Worm (Caenorhabditis elegans): ENCODE measurements around the gene nlp-51.

Gene nlp-51

ce11 chrII:11307332-11307731, 12.2 kb downstream of the nlp-51 start:
- TF ChIP-seq nhr-85 (tag) (peak; percentile 77), lin-39 (tag; optimal IDR thresholded peaks at IDR 0.05) (no peak), elt-3 (tag; optimal IDR thresholded peaks at IDR 0.05) (peak in 1 of 6 experiments; percentile 39), lin-14 (GFP tag; optimal IDR thresholded peaks at IDR 0.05) (peak; percentile 29), blmp-1 (tag; optimal IDR thresholded peaks at IDR 0.05) (peak; percentile 94), mdl-1 (tag; optimal IDR thresholded peaks at IDR 0.05) (peak in 1 of 2 experiments; percentile 10), nhr-19 (GFP tag; conservative IDR thresholded peaks at IDR 0.05) (no peak), fkh-4 (tag; optimal IDR thresholded peaks at IDR 0.05; ENCODE audit: borderline replicate concordance) (no peak), lin-35 (GFP tag; optimal IDR thresholded peaks at IDR 0.05) (peak in 1 of 2 experiments; percentile 43), vab-15 (tag; optimal IDR thresholded peaks at IDR 0.05) (no peak), efl-1 (optimal IDR thresholded peaks at IDR 0.05) (no peak), efl-1 (GFP tag; optimal IDR thresholded peaks at IDR 0.05 in 1 of 2) (peak in 1 of 2 experiments; percentile 73)

ce11 chrII:11305627-11306449, 13.7 kb downstream of the nlp-51 start, which contains the start of gene rsf-1:
TSS of gene rsf-1 (plus strand) at chrII:11306399.
- no peak for TF ChIP-seq ets-5 (GFP tag; IDR thresholded peaks at IDR 0.05)
- TF ChIP-seq nhr-11 (tag; optimal IDR thresholded peaks at IDR 0.05): no peak
- peak; percentile 43 to 58 for TF ChIP-seq efl-1 (optimal IDR thresholded peaks at IDR 0.05)
- TF ChIP-seq efl-1 (GFP tag; optimal IDR thresholded peaks at IDR 0.05 in 1 of 2): peak in 1 of 2 experiments; percentile 89
- no peak for TF ChIP-seq tlp-1 (tag; optimal IDR thresholded peaks at IDR 0.05)
- TF ChIP-seq elt-2 (tag; optimal IDR thresholded peaks at IDR 0.05): no peak
- peak; percentile 24 for TF ChIP-seq nhr-47 (tag; optimal IDR thresholded peaks at IDR 0.05)
- peak; percentile 10 for TF ChIP-seq nhr-20 (tag; optimal IDR thresholded peaks at IDR 0.05)
- TF ChIP-seq nhr-71 (tag; optimal IDR thresholded peaks at IDR 0.05): peak; percentile 3
- TF ChIP-seq fkh-10 (GFP tag; optimal IDR thresholded peaks at IDR 0.05): no peak
- peak in 1 of 2 experiments; percentile 25 for TF ChIP-seq lsy-2 (tag; optimal IDR thresholded peaks at IDR 0.05)
- TF ChIP-seq fos-1 (tag; optimal IDR thresholded peaks at IDR 0.05): no peak
- no peak for TF ChIP-seq lin-15B (tag; optimal IDR thresholded peaks at IDR 0.05)
- TF ChIP-seq nhr-28 (tag; optimal IDR thresholded peaks at IDR 0.05): no peak
- TF ChIP-seq aly-2 (tag; optimal IDR thresholded peaks at IDR 0.05): no peak
- TF ChIP-seq F16B12.6 (tag; optimal IDR thresholded peaks at IDR 0.05): no peak
- peak; percentile 0 to 9 for TF ChIP-seq lin-35 (GFP tag; optimal IDR thresholded peaks at IDR 0.05)
- no peak for TF ChIP-seq egl-27 (tag; optimal IDR thresholded peaks at IDR 0.05)
- TF ChIP-seq ceh-82 (tag; optimal IDR thresholded peaks at IDR 0.05): peak in 1 of 3 experiments; percentile 21
- peak; percentile 13; the same call in 1 of the 2 replicates for TF ChIP-seq ceh-88 (GFP tag; IDR thresholded peaks at IDR 0.05)
- peak; percentile 57 for TF ChIP-seq lin-14 (GFP tag; optimal IDR thresholded peaks at IDR 0.05)
- TF ChIP-seq snu-23 (GFP tag; optimal IDR thresholded peaks at IDR 0.05): peak; percentile 14
- no peak for TF ChIP-seq nhr-76 (tag; optimal IDR thresholded peaks at IDR 0.05)
- TF ChIP-seq tbx-2 (tag; optimal IDR thresholded peaks at IDR 0.05): peak; percentile 15
- no peak for TF ChIP-seq lir-3 (tag; optimal IDR thresholded peaks at IDR 0.05; ENCODE audit: poor library complexity)
- no peak for TF ChIP-seq ceh-8 (GFP tag; optimal IDR thresholded peaks at IDR 0.05)
- peak in 1 of 3 experiments; percentile 4 for TF ChIP-seq dpl-1 (GFP tag; optimal IDR thresholded peaks at IDR 0.05)
- no peak for TF ChIP-seq C34B4.2 (tag; optimal IDR thresholded peaks at IDR 0.05)
- no peak for TF ChIP-seq vab-15 (tag; optimal IDR thresholded peaks at IDR 0.05)
- no peak for TF ChIP-seq nhr-12 (tag; optimal IDR thresholded peaks at IDR 0.05)
- no peak for TF ChIP-seq ceh-63 (GFP tag; optimal IDR thresholded peaks at IDR 0.05)
- peak; percentile 24 for TF ChIP-seq skn-1 (tag; optimal IDR thresholded peaks at IDR 0.05)
- no peak for TF ChIP-seq zag-1 (tag; optimal IDR thresholded peaks at IDR 0.05)
- peak; percentile 53 for TF ChIP-seq unc-86 (tag; optimal IDR thresholded peaks at IDR 0.05)
- peak; percentile 25 for TF ChIP-seq swsn-7 (tag; optimal IDR thresholded peaks at IDR 0.05)
- TF ChIP-seq grh-1 (GFP tag; IDR thresholded peaks at IDR 0.05): peak; percentile 31; the same call in 1 of the 2 replicates
- TF ChIP-seq alr-1 (tag; optimal IDR thresholded peaks at IDR 0.05; ENCODE audit: borderline replicate concordance): no peak
- TF ChIP-seq nhr-85 (tag): peak; percentile 31
